Fruit fly (Drosophila melanogaster) whole organism, embryonic: ENCODE data around the gene CG11454.

Source experiments
- C15 ChIP-seq: fragments of 200-800 bp; sonication (Bioruptor generic); IDR thresholded peaks from 3 replicates; pipeline ENCODE4 v1.3.6; 2022; ENCODE audit warnings: missing biosample characterization, missing genetic modification characterization
- CG12659 ChIP-seq: fragments of 200-800 bp; sonication (Bioruptor generic); optimal IDR thresholded peaks from 3 replicates; lab custom pipeline; 2017; ENCODE audit warnings: mild to moderate bottlenecking, missing biosample characterization, missing genetic modification reagents, missing genetic modification characterization
- CG13287 ChIP-seq: fragments of 200-800 bp; sonication (Bioruptor generic); IDR thresholded peaks from 2 replicates; pipeline ENCODE4 v1.3.6; 2022; ENCODE audit warnings: missing biosample characterization, missing genetic modification characterization; ENCODE audit not compliant: partially characterized antibody
- CG15073 ChIP-seq: fragments of 200-800 bp; sonication (Bioruptor generic); optimal IDR thresholded peaks from 2 replicates; lab custom pipeline; 2016; ENCODE audit warnings: missing biosample characterization, missing genetic modification characterization
- CG17829 ChIP-seq: fragments of 200-800 bp; optimal IDR thresholded peaks from 2 replicates; lab custom pipeline; 2019; ENCODE audit warnings: missing biosample characterization, mild to moderate bottlenecking, missing genetic modification characterization, moderate library complexity
- CG31365 ChIP-seq: fragments of 200-800 bp; sonication (Bioruptor generic); optimal IDR thresholded peaks from 2 replicates; lab custom pipeline; 2018; ENCODE audit warnings: missing biosample characterization, mild to moderate bottlenecking, missing genetic modification characterization
- CG31388 ChIP-seq: fragments of 200-800 bp; sonication (Bioruptor generic); optimal IDR thresholded peaks from 2 replicates; lab custom pipeline; 2016; ENCODE audit warnings: missing biosample characterization, missing genetic modification characterization
- CG42726 ChIP-seq: fragments of 200-800 bp; sonication (Bioruptor generic); IDR thresholded peaks from 2 replicates; pipeline ENCODE4 v1.3.6; 2022; ENCODE audit warnings: missing biosample characterization, missing genetic modification characterization; ENCODE audit not compliant: partially characterized antibody
- CG4617 ChIP-seq: fragments of 200-800 bp; sonication (Bioruptor generic); optimal IDR thresholded peaks from 3 replicates; lab custom pipeline; 2016; ENCODE audit warnings: missing biosample characterization, missing genetic modification characterization, borderline replicate concordance
- CG6254 ChIP-seq: fragments of 200-800 bp; sonication (Bioruptor generic); optimal IDR thresholded peaks from 3 replicates; lab custom pipeline; 2017; ENCODE audit warnings: mild to moderate bottlenecking, missing biosample characterization, missing genetic modification reagents, missing genetic modification characterization
- CG6791 ChIP-seq: fragments of 200-800 bp; sonication (Bioruptor generic); IDR thresholded peaks from 3 replicates; pipeline ENCODE4 v1.3.6; 2022; ENCODE audit warnings: missing biosample characterization, missing genetic modification characterization; ENCODE audit not compliant: partially characterized antibody
- CG8924 ChIP-seq: fragments of 200-800 bp; optimal IDR thresholded peaks from 3 replicates; lab custom pipeline; 2019; ENCODE audit warnings: missing biosample characterization, mild to moderate bottlenecking, missing genetic modification characterization, moderate library complexity
- CG9797 ChIP-seq: fragments of 200-800 bp; sonication (Bioruptor generic); optimal IDR thresholded peaks from 3 replicates; lab custom pipeline; 2018; ENCODE audit warnings: missing biosample characterization, mild to moderate bottlenecking, missing genetic modification characterization
- CoRest ChIP-seq: fragments of 200-800 bp; sonication (Bioruptor generic); optimal IDR thresholded peaks from 3 replicates; lab custom pipeline; 2018; ENCODE audit warnings: missing biosample characterization, mild to moderate bottlenecking, missing genetic modification characterization, moderate library complexity
- CrebB ChIP-seq: fragments of 200-800 bp; sonication (Bioruptor generic); optimal IDR thresholded peaks from 3 replicates; lab custom pipeline; 2018; ENCODE audit warnings: missing biosample characterization, mild to moderate bottlenecking, missing genetic modification characterization
- Dek ChIP-seq: fragments of 200-800 bp; sonication (Bioruptor generic); optimal IDR thresholded peaks from 3 replicates; lab custom pipeline; 2019; ENCODE audit warnings: missing biosample characterization, mild to moderate bottlenecking, missing genetic modification characterization, moderate library complexity
- Dref ChIP-seq: fragments of 200-800 bp; sonication (Bioruptor generic); IDR thresholded peaks from 2 replicates; pipeline ENCODE4 v1.3.6; 2022; ENCODE audit warnings: missing biosample characterization, missing genetic modification characterization
- E2f2 ChIP-seq: fragments of 200-800 bp; sonication (Bioruptor generic); IDR thresholded peaks from 2 replicates; pipeline ENCODE4 v1.3.6; 2022; ENCODE audit warnings: missing biosample characterization, missing genetic modification characterization
- H15 ChIP-seq: fragments of 200-800 bp; sonication (Bioruptor generic); IDR thresholded peaks from 3 replicates; pipeline ENCODE4 v1.3.6; 2022; ENCODE audit warnings: missing biosample characterization, missing genetic modification characterization
- Mad ChIP-seq: fragments of 200-800 bp; sonication (Bioruptor generic); optimal IDR thresholded peaks from 2 replicates; lab custom pipeline; 2016; ENCODE audit warnings: missing biosample characterization, missing genetic modification characterization
- Mrtf ChIP-seq: fragments of 200-800 bp; sonication (Bioruptor generic); IDR thresholded peaks from 3 replicates; pipeline ENCODE4 v1.3.6; 2022; ENCODE audit warnings: missing biosample characterization, missing genetic modification characterization
- Myb ChIP-seq: fragments of 200-800 bp; sonication (Bioruptor generic); optimal IDR thresholded peaks from 2 replicates; lab custom pipeline; 2016; ENCODE audit warnings: missing biosample characterization, missing genetic modification characterization
- Opbp ChIP-seq: fragments of 200-800 bp; sonication (Bioruptor generic); IDR thresholded peaks from 3 replicates; pipeline ENCODE4 v1.3.6; 2022; ENCODE audit warnings: missing biosample characterization, missing genetic modification characterization; ENCODE audit not compliant: partially characterized antibody
- Sry-δ ChIP-seq: fragments of 200-800 bp; sonication (Bioruptor generic); optimal IDR thresholded peaks from 2 replicates; lab custom pipeline; 2016; ENCODE audit warnings: missing biosample characterization, missing genetic modification characterization
- Vsx1 ChIP-seq: fragments of 200-800 bp; sonication (Bioruptor generic); optimal IDR thresholded peaks from 2 replicates; lab custom pipeline; 2017; ENCODE audit warnings: missing biosample characterization, mild to moderate bottlenecking, missing genetic modification characterization, missing genetic modification reagents
- Xbp1 ChIP-seq: fragments of 200-800 bp; sonication (Bioruptor generic); optimal IDR thresholded peaks from 3 replicates; lab custom pipeline; 2016; ENCODE audit warnings: missing biosample characterization, mild to moderate bottlenecking, missing genetic modification characterization
- Xrp1 ChIP-seq: fragments of 200-800 bp; sonication (Bioruptor generic); IDR thresholded peaks from 2 replicates; pipeline ENCODE4 v1.3.6; 2022; ENCODE audit warnings: missing biosample characterization, missing genetic modification characterization
- amos ChIP-seq: fragments of 200-800 bp; sonication (Bioruptor generic); IDR thresholded peaks from 2 replicates; pipeline ENCODE4 v1.3.6; 2022; ENCODE audit warnings: missing biosample characterization, missing genetic modification characterization; ENCODE audit not compliant: partially characterized antibody
- az2 ChIP-seq: fragments of 200-800 bp; sonication (Bioruptor generic); optimal IDR thresholded peaks from 3 replicates; lab custom pipeline; 2016; ENCODE audit warnings: missing biosample characterization, missing genetic modification characterization
- bbx ChIP-seq: fragments of 200-800 bp; sonication (Bioruptor generic); IDR thresholded peaks from 2 replicates; pipeline ENCODE4 v1.3.6; 2022; ENCODE audit warnings: missing biosample characterization, missing genetic modification characterization; ENCODE audit not compliant: partially characterized antibody
- cad ChIP-seq: fragments of >200 bp; optimal IDR thresholded peaks from 2 replicates; lab custom pipeline; 2017; ENCODE audit warnings: missing biosample characterization, missing genetic modification characterization
- cas ChIP-seq: fragments of 200-800 bp; sonication (Bioruptor generic); IDR thresholded peaks from 2 replicates; pipeline ENCODE4 v1.3.6; 2022; ENCODE audit warnings: missing biosample characterization, missing genetic modification characterization
- caup ChIP-seq: fragments of 200-800 bp; sonication (Bioruptor generic); optimal IDR thresholded peaks from 3 replicates; lab custom pipeline; 2017; ENCODE audit warnings: missing biosample characterization, mild to moderate bottlenecking, missing genetic modification characterization, moderate library complexity; ENCODE audit not compliant: severe bottlenecking
- chm ChIP-seq: fragments of 200-800 bp; sonication (Bioruptor generic); IDR thresholded peaks from 2 replicates; pipeline ENCODE4 v1.3.6; 2022; ENCODE audit warnings: missing biosample characterization, missing genetic modification characterization
- ci ChIP-seq: fragments of 200-800 bp; sonication (Bioruptor generic); IDR thresholded peaks from 3 replicates; pipeline ENCODE4 v1.3.6; 2022; ENCODE audit warnings: missing biosample characterization, missing genetic modification characterization
- dati ChIP-seq: fragments of 200-800 bp; sonication (Bioruptor generic); IDR thresholded peaks from 2 replicates; pipeline ENCODE4 v1.3.6; 2022; ENCODE audit warnings: missing biosample characterization, missing genetic modification characterization
- grn ChIP-seq: fragments of 200-800 bp; sonication (Bioruptor generic); optimal IDR thresholded peaks from 3 replicates; lab custom pipeline; 2017; ENCODE audit warnings: missing biosample characterization, missing genetic modification characterization
- hb ChIP-seq: fragments of 200-800 bp; sonication (Bioruptor generic); IDR thresholded peaks from 3 replicates; pipeline ENCODE4 v1.3.6; 2022; ENCODE audit warnings: missing biosample characterization, missing genetic modification characterization; ENCODE audit not compliant: partially characterized antibody
- her ChIP-seq: fragments of 200-800 bp; sonication (Bioruptor generic); optimal IDR thresholded peaks from 2 replicates; lab custom pipeline; 2016; ENCODE audit warnings: missing biosample characterization, missing genetic modification characterization
- jigr1 ChIP-seq: fragments of 200-800 bp; sonication (Bioruptor generic); IDR thresholded peaks from 3 replicates; pipeline ENCODE4 v1.3.6; 2022; ENCODE audit warnings: missing biosample characterization, missing genetic modification characterization
- lab ChIP-seq: fragments of 200-800 bp; sonication (Bioruptor generic); optimal IDR thresholded peaks from 3 replicates; lab custom pipeline; 2017; ENCODE audit warnings: missing biosample characterization, missing genetic modification characterization, mild to moderate bottlenecking, moderate library complexity, missing genetic modification reagents
- nerfin-2 ChIP-seq: fragments of 200-800 bp; sonication (Bioruptor generic); IDR thresholded peaks from 2 replicates; pipeline ENCODE4 v1.3.6; 2022; ENCODE audit warnings: missing biosample characterization, missing genetic modification characterization; ENCODE audit not compliant: partially characterized antibody
- pros ChIP-seq: fragments of 200-800 bp; sonication (Bioruptor generic); optimal IDR thresholded peaks from 3 replicates; lab custom pipeline; 2019; ENCODE audit warnings: missing biosample characterization, mild to moderate bottlenecking, missing genetic modification characterization, moderate library complexity
- psq ChIP-seq: fragments of 200-800 bp; sonication (Bioruptor generic); optimal IDR thresholded peaks from 2 replicates; lab custom pipeline; 2017; ENCODE audit warnings: missing biosample characterization, missing genetic modification characterization
- scrt ChIP-seq: fragments of 200-800 bp; sonication (Bioruptor generic); optimal IDR thresholded peaks from 2 replicates; lab custom pipeline; 2018; ENCODE audit warnings: missing biosample characterization, mild to moderate bottlenecking, missing genetic modification characterization, moderate library complexity
- shn ChIP-seq: fragments of 200-800 bp; sonication (Bioruptor generic); optimal IDR thresholded peaks from 3 replicates; lab custom pipeline; 2016; ENCODE audit warnings: missing biosample characterization, missing genetic modification characterization
- sna ChIP-seq: fragments of 200-800 bp; sonication (Bioruptor generic); IDR thresholded peaks from 2 replicates; pipeline ENCODE4 v1.3.6; 2022; ENCODE audit warnings: missing biosample characterization, missing genetic modification characterization; ENCODE audit not compliant: partially characterized antibody
- unc-4 ChIP-seq: fragments of 200-800 bp; sonication (Bioruptor generic); IDR thresholded peaks from 2 replicates; pipeline ENCODE4 v1.3.6; 2022; ENCODE audit warnings: missing biosample characterization, missing genetic modification characterization; ENCODE audit not compliant: partially characterized antibody
- zen2 ChIP-seq: fragments of 200-800 bp; sonication (Bioruptor generic); IDR thresholded peaks from 3 replicates; pipeline ENCODE4 v1.3.6; 2022; ENCODE audit warnings: missing biosample characterization, missing genetic modification characterization; ENCODE audit not compliant: partially characterized antibody
- zf30C ChIP-seq: fragments of 200-800 bp; sonication (Bioruptor generic); optimal IDR thresholded peaks from 3 replicates; lab custom pipeline; 2018; ENCODE audit warnings: missing biosample characterization, mild to moderate bottlenecking, missing genetic modification characterization

The CG11454 gene

DNA sequence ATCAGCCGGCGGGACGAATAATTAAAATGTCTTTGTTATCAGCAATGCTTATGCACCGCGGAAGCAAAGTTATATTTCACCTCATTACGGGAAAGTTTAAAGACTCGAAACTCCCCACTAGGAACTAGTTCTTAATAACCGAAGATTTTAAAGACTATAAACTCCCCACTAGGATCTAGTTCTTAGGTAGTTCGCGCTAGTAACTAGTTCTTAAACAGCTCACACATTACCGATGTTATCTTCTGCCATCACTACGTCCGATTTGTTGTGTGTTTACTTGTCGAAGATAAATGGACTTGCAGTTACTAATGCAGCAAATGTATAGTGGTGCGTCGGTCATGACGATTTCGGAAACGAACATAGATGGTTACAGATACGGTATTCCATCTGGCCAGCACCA lies at the start of gene CG11454, which contains the start of gene CG31974 (continued):
- peak; percentile 93 for TF ChIP-seq grn (GFP tag; lab: Kevin White, UChicago)
- peak; percentile 47 for TF ChIP-seq CG17829
- peak; percentile 69; the same call in 2 of the 3 replicates for TF ChIP-seq CG6791
- peak; percentile 68 for TF ChIP-seq CG4617
- no peak for TF ChIP-seq Dek
- TF ChIP-seq lab (GFP tag; lab: Kevin White, UChicago) = peak; percentile 33
- peak; percentile 95 for TF ChIP-seq Myb (GFP tag; lab: Kevin White, UChicago)
- peak; percentile 78 for TF ChIP-seq zen2 (GFP tag; lab: Robert Waterston, UW)
- TF ChIP-seq CG42726 (GFP tag; lab: Robert Waterston, UW) = peak; percentile 53; the same call in 1 of the 2 replicates
- TF ChIP-seq Opbp (GFP tag; lab: Robert Waterston, UW) = peak; percentile 83
- peak; percentile 94 for TF ChIP-seq amos (GFP tag; lab: Robert Waterston, UW)
- 0 out of 3 replicates have a peak, but pooled peaks have one; percentile 64 for TF ChIP-seq hb (GFP tag; lab: Robert Waterston, UW)
- no peak for TF ChIP-seq zf30C (GFP tag; lab: Kevin White, UChicago)
- peak; percentile 44 for TF ChIP-seq Dref
- no peak for TF ChIP-seq Mrtf (GFP tag; lab: Robert Waterston, UW)
- TF ChIP-seq CG15073 = no peak
- peak; percentile 69 for TF ChIP-seq her
- TF ChIP-seq cas = no peak
- TF ChIP-seq CrebB (tag; lab: Kevin White, UChicago) = peak; percentile 29
- TF ChIP-seq scrt (GFP tag; lab: Kevin White, UChicago) = no peak
- no peak for TF ChIP-seq Mad
- no peak for TF ChIP-seq CG6254 (GFP tag; lab: Kevin White, UChicago)
- TF ChIP-seq E2f2 = peak; percentile 88
- no peak for TF ChIP-seq CG31388 (GFP tag; lab: Kevin White, UChicago)
- peak; percentile 95 for TF ChIP-seq unc-4
- TF ChIP-seq pros (GFP tag; lab: Kevin White, UChicago) = peak; percentile 61
- no peak for TF ChIP-seq Xrp1
- TF ChIP-seq CG13287 (GFP tag; lab: Robert Waterston, UW) = peak; percentile 97
- TF ChIP-seq chm (GFP tag; lab: Robert Waterston, UW) = no peak
- TF ChIP-seq sna (GFP tag; lab: Robert Waterston, UW) = peak; percentile 87
- peak; percentile 70; the same call in 1 of the 2 replicates for TF ChIP-seq nerfin-2 (GFP tag; lab: Robert Waterston, UW)
- no peak for TF ChIP-seq CG31365 (tag; lab: Kevin White, UChicago)
- TF ChIP-seq ci = no peak
- peak; percentile 4 for TF ChIP-seq CoRest (tag; lab: Kevin White, UChicago)
- no peak for TF ChIP-seq jigr1 (GFP tag; lab: Robert Waterston, UW)
- no peak for TF ChIP-seq cad (GFP tag; lab: Kevin White, UChicago)
- TF ChIP-seq caup (GFP tag; lab: Kevin White, UChicago) = no peak
- TF ChIP-seq az2 = no peak
- TF ChIP-seq Vsx1 (GFP tag; lab: Kevin White, UChicago) = no peak
- no peak for TF ChIP-seq C15
- no peak for TF ChIP-seq shn (GFP tag; lab: Kevin White, UChicago)
- peak; percentile 88 for TF ChIP-seq bbx
- no peak for TF ChIP-seq CG8924 (tag; lab: Kevin White, UChicago)
- TF ChIP-seq Sry-δ (GFP tag; lab: Kevin White, UChicago) = peak; percentile 90
- TF ChIP-seq Xbp1 = no peak
- TF ChIP-seq dati (GFP tag; lab: Robert Waterston, UW) = no peak
- TF ChIP-seq psq = no peak
- TF ChIP-seq CG9797 (GFP tag; lab: Kevin White, UChicago) = no peak
- peak; percentile 28 for TF ChIP-seq CG12659
- no peak for TF ChIP-seq H15 (GFP tag; lab: Robert Waterston, UW)
